Fruit fly (Drosophila melanogaster): ENCODE measurements around the gene Tsen34.

DNA sequence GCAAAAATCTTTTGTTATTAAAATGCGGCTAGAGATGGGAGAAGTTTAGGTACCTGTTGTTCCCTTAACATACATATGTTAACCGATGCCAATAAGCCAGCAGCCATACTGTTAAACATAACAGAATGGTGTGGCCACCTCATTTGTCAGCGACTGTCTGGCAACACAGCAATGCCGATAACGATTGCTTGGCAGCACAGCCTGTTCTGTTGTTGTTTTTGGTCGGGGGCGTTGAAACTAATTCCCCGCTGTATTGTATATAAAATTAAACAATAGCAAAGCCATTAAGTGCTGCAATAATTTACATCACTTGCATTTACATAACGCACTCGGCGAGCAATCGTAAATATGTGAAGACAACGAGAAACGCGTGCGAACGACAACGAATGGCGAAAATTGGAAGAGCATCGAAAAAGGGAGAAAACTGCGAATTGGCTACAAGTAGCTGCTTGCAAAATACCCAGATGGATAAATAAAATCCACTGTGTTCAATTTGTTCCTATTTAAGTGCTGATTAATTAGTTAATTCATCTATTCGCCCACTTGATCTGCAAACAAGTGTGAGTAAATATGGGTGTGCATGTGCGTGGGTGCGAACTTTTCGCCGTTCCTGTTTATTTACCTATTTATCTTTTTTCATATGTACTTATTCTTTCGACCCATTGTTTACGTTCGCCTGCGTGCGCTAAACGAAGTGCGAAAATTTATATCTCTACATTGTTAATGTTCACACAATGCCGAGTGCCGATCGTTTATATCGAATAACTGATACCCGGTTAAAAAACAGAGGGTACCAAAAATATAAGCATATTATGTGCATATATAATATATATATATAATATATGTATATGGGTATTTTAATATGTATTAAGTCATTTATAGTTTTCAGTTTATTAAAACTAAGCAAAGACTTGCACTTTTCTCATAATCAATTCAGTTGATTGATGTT lies at the start of gene Tsen34, which contains the start of gene Mgat4a:
- peak in 1 of 2 experiments; percentile 29 for TF ChIP-seq CTCF (optimal IDR thresholded peaks at IDR 0.05)
- TF ChIP-seq CG8478 (optimal IDR thresholded peaks at IDR 0.05): no peak

Measured in S2 (cell line).